Worm (Caenorhabditis elegans): ENCODE data around the gene W08G11.1.
"Not testable (repeated sequence)": the region's sequence is repeated elsewhere in the genome, so short reads cannot be mapped to it uniquely, and the experiment has no call there.

ce11 chrV:16383729-16384128 is 36.9 kb downstream of the W08G11.1 start, which contains the start of gene F13A7.7:
- TF ChIP-seq ceh-13 (GFP tag; optimal IDR thresholded peaks at IDR 0.05); scrt-1 (GFP tag; IDR thresholded peaks at IDR 0.05); ama-1 (optimal IDR thresholded peaks at IDR 0.05); hmg-4 (GFP tag; optimal IDR thresholded peaks at IDR 0.05); tbx-11 (GFP tag; IDR thresholded peaks at IDR 0.05): not testable (repeated sequence)

Data from whole organism, early embryonic.